Comparison of ENCODE assay signal across 2 worm cellular contexts in the genomic region with DNA sequence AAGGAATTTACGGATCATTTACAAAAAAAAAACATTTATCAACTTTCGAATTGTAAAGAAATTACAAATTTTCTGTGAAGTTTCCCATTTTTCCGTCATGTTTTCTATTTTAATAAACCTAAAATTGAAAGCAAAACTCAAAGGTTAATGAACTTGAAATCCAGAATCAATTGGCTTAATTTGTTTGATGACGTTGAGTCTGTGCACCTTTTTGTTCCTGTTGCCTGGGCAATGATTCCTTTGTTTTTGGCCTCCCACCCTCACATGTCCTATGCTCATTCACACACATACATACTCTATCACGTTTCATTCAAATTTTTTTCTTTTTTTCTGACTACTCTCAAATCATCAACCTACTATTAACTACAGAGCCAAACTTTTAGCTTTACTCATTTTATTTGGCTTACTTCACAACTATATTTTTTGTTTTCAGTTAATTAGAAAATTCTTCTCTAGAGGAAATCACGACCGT.
TF ChIP-seq lines count a peak whose summit lies in the region.

A gene (plus strand): TSS at position 422 of the 472 bp plus-strand sequence.

TF ChIP-seq in whole organism, L1 larva, 84 proteins besides CTCF, POLR2A, EP300 and RAD21:
- TF ChIP-seq fkh-8 (tag; optimal IDR thresholded peaks at IDR 0.05; lab: Kevin White, UChicago) (peak; percentile 66), nhr-71 (tag; optimal IDR thresholded peaks at IDR 0.05; lab: Kevin White, UChicago) (peak; percentile 40), lir-3 (tag; optimal IDR thresholded peaks at IDR 0.05; lab: Kevin White, UChicago; ENCODE audit: poor library complexity) (no peak), nhr-77 (tag; optimal IDR thresholded peaks at IDR 0.05; lab: Kevin White, UChicago) (no peak), ceh-8 (GFP tag; optimal IDR thresholded peaks at IDR 0.05; lab: Kevin White, UChicago) (peak; percentile 71)

TF ChIP-seq in whole organism, L4 larva, 104 proteins besides CTCF, POLR2A, EP300 and RAD21:
- TF ChIP-seq aha-1 (tag; lab: Kevin White, UChicago), result peak; percentile 59
- no peak for TF ChIP-seq nhr-11 (tag; optimal IDR thresholded peaks at IDR 0.05; lab: Kevin White, UChicago)
- TF ChIP-seq zfp-2 (tag; optimal IDR thresholded peaks at IDR 0.05; lab: Kevin White, UChicago), result no peak
- no peak for TF ChIP-seq dmd-8 (GFP tag; IDR thresholded peaks at IDR 0.05; lab: Robert Waterston, UW)
- TF ChIP-seq lin-29 (GFP tag; IDR thresholded peaks at IDR 0.05; lab: Robert Waterston, UW), result no peak
- TF ChIP-seq nhr-10 (tag; optimal IDR thresholded peaks at IDR 0.05; lab: Kevin White, UChicago), result no peak
- TF ChIP-seq mes-2 (tag; optimal IDR thresholded peaks at IDR 0.05; lab: Kevin White, UChicago; ENCODE audit: poor library complexity, severe bottlenecking), result no peak
